Fruit fly (Drosophila melanogaster) whole organism, pupa: ENCODE results near the gene CG7988.

Experiments
- CG10348 ChIP-seq: fragments of 200-800 bp; sonication (Bioruptor generic); IDR thresholded peaks from 2 replicates; pipeline ENCODE4 v1.3.6; 2022; ENCODE audit warnings: missing biosample characterization, missing genetic modification characterization
- CG12605 ChIP-seq: fragments of 200-800 bp; sonication (Bioruptor generic); IDR thresholded peaks from 2 replicates; pipeline ENCODE4 v1.3.6; 2022; ENCODE audit warnings: missing biosample characterization, missing genetic modification characterization
- CG13204 ChIP-seq: fragments of 200-800 bp; sonication (Bioruptor generic); optimal IDR thresholded peaks from 2 replicates; lab custom pipeline; 2018; ENCODE audit warnings: missing biosample characterization, mild to moderate bottlenecking, missing genetic modification characterization, moderate library complexity
- CG14655 ChIP-seq: fragments of 200-800 bp; sonication (Bioruptor generic); optimal IDR thresholded peaks from 3 replicates; lab custom pipeline; 2017; ENCODE audit warnings: mild to moderate bottlenecking, missing biosample characterization, missing genetic modification reagents, missing genetic modification characterization
- CG15710 ChIP-seq: fragments of 200-800 bp; sonication (Bioruptor generic); optimal IDR thresholded peaks from 2 replicates; lab custom pipeline; 2018; ENCODE audit warnings: missing biosample characterization, mild to moderate bottlenecking, missing genetic modification characterization, moderate library complexity
- CG4496 ChIP-seq: fragments of 200-800 bp; sonication (Bioruptor generic); IDR thresholded peaks from 3 replicates; pipeline ENCODE4 v1.3.6; 2022; ENCODE audit warnings: missing biosample characterization, missing genetic modification characterization
- CG8159 ChIP-seq: fragments of 200-800 bp; sonication (Bioruptor generic); optimal IDR thresholded peaks from 3 replicates; lab custom pipeline; 2018; ENCODE audit warnings: missing biosample characterization, mild to moderate bottlenecking, missing genetic modification characterization, moderate library complexity
- CG9948 ChIP-seq: fragments of 200-800 bp; sonication (Bioruptor generic); optimal IDR thresholded peaks from 2 replicates; lab custom pipeline; 2018; ENCODE audit warnings: missing biosample characterization, mild to moderate bottlenecking, missing genetic modification characterization, moderate library complexity
- D1 ChIP-seq: fragments of 200-800 bp; sonication (Bioruptor generic); optimal IDR thresholded peaks from 2 replicates; lab custom pipeline; 2018; ENCODE audit warnings: missing biosample characterization, mild to moderate bottlenecking, missing genetic modification characterization, moderate library complexity
- EcR ChIP-seq: fragments of 200-800 bp; sonication (Bioruptor generic); optimal IDR thresholded peaks from 3 replicates; lab custom pipeline; 2019; ENCODE audit warnings: missing biosample characterization, missing genetic modification characterization, mild to moderate bottlenecking, moderate library complexity, missing genetic modification reagents
- Snoo ChIP-seq: fragments of 200-800 bp; sonication (Bioruptor generic); optimal IDR thresholded peaks from 3 replicates; lab custom pipeline; 2017; ENCODE audit warnings: missing biosample characterization, mild to moderate bottlenecking, missing genetic modification characterization, inconsistent platforms
- fd96Ca ChIP-seq: fragments of 200-800 bp; sonication (Bioruptor generic); IDR thresholded peaks from 3 replicates; pipeline ENCODE4 v1.3.6; 2022; ENCODE audit warnings: missing biosample characterization, missing genetic modification characterization
- gl ChIP-seq: fragments of 200-800 bp; sonication (Bioruptor generic); optimal IDR thresholded peaks from 2 replicates; lab custom pipeline; 2018; ENCODE audit warnings: missing biosample characterization, mild to moderate bottlenecking, missing genetic modification characterization
- rn ChIP-seq: fragments of 200-800 bp; sonication (Bioruptor generic); IDR thresholded peaks from 2 replicates; pipeline ENCODE4 v1.3.6; 2022; ENCODE audit warnings: missing biosample characterization, missing genetic modification characterization

DNA sequence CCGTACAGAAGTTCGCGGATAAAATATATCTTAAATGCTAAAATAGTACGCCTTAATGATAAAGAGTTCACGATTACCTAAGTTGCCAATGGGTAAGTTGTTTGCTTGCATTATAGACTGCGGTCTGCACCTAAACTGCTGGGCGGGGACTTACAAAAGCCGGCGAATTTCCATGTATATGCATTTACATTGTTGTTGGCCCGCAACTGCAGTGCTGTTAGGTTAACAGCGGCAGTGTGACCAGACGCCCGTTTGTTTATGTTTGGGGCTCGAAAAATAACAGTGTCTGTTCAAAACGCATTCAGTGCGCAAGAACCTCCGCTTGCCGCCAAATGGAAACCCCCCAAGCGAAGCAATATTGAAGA is 20.5 kb upstream of the CG7988 start:
- TF ChIP-seq CG9948 (tag; lab: Kevin White, UChicago), result no peak
- TF ChIP-seq EcR, result no peak
- no peak for TF ChIP-seq CG13204
- no peak for TF ChIP-seq CG14655 (GFP tag; lab: Kevin White, UChicago)
- no peak for TF ChIP-seq gl (tag; lab: Kevin White, UChicago)
- no peak for TF ChIP-seq CG4496 (GFP tag; lab: Robert Waterston, UW)
- no peak for TF ChIP-seq CG15710 (tag; lab: Kevin White, UChicago)
- TF ChIP-seq CG8159, result no peak
- no peak for TF ChIP-seq CG10348 (GFP tag; lab: Robert Waterston, UW)
- no peak for TF ChIP-seq Snoo (tag; lab: Kevin White, UChicago)
- no peak for TF ChIP-seq fd96Ca (GFP tag; lab: Robert Waterston, UW)
- no peak for TF ChIP-seq CG12605
- TF ChIP-seq rn (GFP tag; lab: Robert Waterston, UW), result no peak
- no peak for TF ChIP-seq D1
